Worm (Caenorhabditis elegans) whole organism, early embryonic: ENCODE results near the gene tbg-1.

Source experiments
- B0310.2 ChIP-seq: sonication (generic microtip); optimal IDR thresholded peaks from 2 replicates; lab custom pipeline; 2016; ENCODE audit warnings: mild to moderate bottlenecking, missing genetic modification characterization, missing compliant biosample characterization
- F13C5.2 ChIP-seq: sonication (generic microtip); optimal IDR thresholded peaks from 2 replicates; lab custom pipeline; 2017; ENCODE audit warnings: mild to moderate bottlenecking, missing genetic modification characterization, inconsistent platforms, missing compliant biosample characterization
- aly-1 ChIP-seq: sonication (generic microtip); optimal IDR thresholded peaks from 2 replicates; lab custom pipeline; 2016; ENCODE audit warnings: missing genetic modification characterization, missing compliant biosample characterization
- ama-1 ChIP-seq: fragments of 150-350 bp; optimal IDR thresholded peaks from 2 replicates; lab custom pipeline; 2014
- ceh-13 ChIP-seq: fragments of 200-800 bp; sonication (Bioruptor generic); optimal IDR thresholded peaks from 2 replicates; lab custom pipeline; 2018; ENCODE audit warnings: mild to moderate bottlenecking, missing genetic modification characterization, missing compliant biosample characterization
- ceh-36 ChIP-seq: sonication (generic microtip); optimal IDR thresholded peaks from 2 replicates; lab custom pipeline; 2016; ENCODE audit warnings: missing genetic modification characterization, inconsistent platforms, missing compliant biosample characterization
- flt-1 ChIP-seq: fragments of 200-800 bp; sonication (Bioruptor generic); IDR thresholded peaks from 2 replicates; pipeline ENCODE4 v1.3.6; 2022; ENCODE audit warnings: missing genetic modification characterization, missing compliant biosample characterization
- hmbx-1 ChIP-seq: sonication (generic microtip); optimal IDR thresholded peaks from 2 replicates; lab custom pipeline; 2016; ENCODE audit warnings: mild to moderate bottlenecking, missing genetic modification characterization, missing compliant biosample characterization
- hnd-1 ChIP-seq: sonication (generic microtip); optimal IDR thresholded peaks from 2 replicates; lab custom pipeline; 2016; ENCODE audit warnings: missing genetic modification characterization, missing compliant biosample characterization
- scrt-1 ChIP-seq: fragments of 200-800 bp; sonication (Bioruptor generic); IDR thresholded peaks from 2 replicates; pipeline ENCODE4 v1.3.6; 2022; ENCODE audit warnings: missing genetic modification characterization, missing compliant biosample characterization
- tbx-37 ChIP-seq: fragments of 200-800 bp; sonication (Bioruptor generic); conservative IDR thresholded peaks from 2 replicates; pipeline ENCODE4 v1.3.6; 2022; ENCODE audit warnings: missing genetic modification reagents, missing genetic modification characterization, missing compliant biosample characterization

DNA sequence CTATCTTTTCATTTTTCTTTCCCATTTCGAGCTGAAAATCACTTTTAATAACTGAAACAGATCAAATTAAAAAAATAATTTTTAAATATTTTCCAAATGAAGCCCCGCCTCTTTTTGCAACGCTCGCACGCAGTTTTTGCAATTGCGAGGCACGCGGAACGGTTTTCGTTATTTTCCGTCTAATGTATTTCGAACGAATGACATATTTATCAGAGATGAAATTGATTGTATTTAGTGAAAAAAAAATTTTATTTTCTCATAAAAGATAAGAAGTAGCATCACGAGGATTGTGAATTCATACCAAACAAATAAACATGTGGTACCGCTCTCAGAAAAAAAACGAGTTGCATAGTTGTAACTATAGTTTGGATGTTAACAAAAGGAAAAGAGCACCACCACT lies 901 bp upstream of the tbg-1 start, which contains the start of gene rpac-19:
- TF ChIP-seq ama-1 (lab: Kevin White, UChicago): no peak
- peak; percentile 49 for TF ChIP-seq ceh-13 (GFP tag; lab: Kevin White, UChicago)
- TF ChIP-seq scrt-1 (GFP tag; lab: Robert Waterston, UW): peak; percentile 69; the same call in 1 of the 2 replicates
- TF ChIP-seq ceh-36 (tag; lab: Kevin White, UChicago): peak; percentile 53
- TF ChIP-seq aly-1 (tag; lab: Kevin White, UChicago): no peak
- TF ChIP-seq tbx-37: peak; percentile 50; the same call in 1 of the 2 replicates
- peak; percentile 44 for TF ChIP-seq hmbx-1 (tag; lab: Kevin White, UChicago)
- peak; percentile 70 for TF ChIP-seq F13C5.2 (tag; lab: Kevin White, UChicago)
- peak; percentile 23 for TF ChIP-seq hnd-1 (tag; lab: Kevin White, UChicago)
- TF ChIP-seq B0310.2: no peak
- peak; percentile 61; the same call in 1 of the 2 replicates for TF ChIP-seq flt-1 (GFP tag; lab: Robert Waterston, UW)
